Fruit fly (Drosophila melanogaster) whole organism, wandering third instar larva: Measurements from ENCODE around the gene rudhira.

Experiments
- CG32264 ChIP-seq: fragments of 200-800 bp; sonication (Bioruptor generic); optimal IDR thresholded peaks from 2 replicates; lab custom pipeline; 2016; ENCODE audit warnings: missing biosample characterization, missing genetic modification characterization
- CG9705 ChIP-seq: fragments of 200-800 bp; sonication (Bioruptor generic); optimal IDR thresholded peaks from 2 replicates; lab custom pipeline; 2018; ENCODE audit warnings: missing biosample characterization, mild to moderate bottlenecking, missing genetic modification characterization
- Dif ChIP-seq: fragments of 200-275, 200-300 bp; sonication (Bioruptor generic); optimal IDR thresholded peaks from 2 replicates; lab custom pipeline; 2018; ENCODE audit warnings: missing biosample characterization, missing genetic modification characterization; ENCODE audit not compliant: partially characterized antibody
- HLH106 ChIP-seq: fragments of 200-800 bp; optimal IDR thresholded peaks from 3 replicates; lab custom pipeline; 2019; ENCODE audit warnings: missing biosample characterization, mild to moderate bottlenecking, missing genetic modification characterization, moderate library complexity
- Hnf4 ChIP-seq: fragments of 200-800 bp; sonication (Bioruptor generic); optimal IDR thresholded peaks from 2 replicates; lab custom pipeline; 2016; ENCODE audit warnings: missing biosample characterization, mild to moderate bottlenecking, missing genetic modification characterization
- Hr78 ChIP-seq: fragments of >200 bp; optimal IDR thresholded peaks from 2 replicates; lab custom pipeline; 2017; ENCODE audit warnings: missing biosample characterization, missing genetic modification characterization
- Hr83 ChIP-seq: fragments of 200-300 bp; sonication (Bioruptor generic); optimal IDR thresholded peaks from 2 replicates; lab custom pipeline; 2016; ENCODE audit warnings: missing biosample characterization, mild to moderate bottlenecking, missing genetic modification characterization, moderate library complexity; ENCODE audit not compliant: poor library complexity, severe bottlenecking
- Jra ChIP-seq: sonication (Bioruptor generic); optimal IDR thresholded peaks from 2 replicates; lab custom pipeline; 2016; ENCODE audit warnings: missing biosample characterization, missing genetic modification characterization
- Mio ChIP-seq: sonication (Bioruptor generic); optimal IDR thresholded peaks from 2 replicates; lab custom pipeline; 2016; ENCODE audit warnings: missing biosample characterization, missing genetic modification characterization
- OdsH ChIP-seq: fragments of 200-800 bp; sonication (Bioruptor generic); optimal IDR thresholded peaks from 2 replicates; lab custom pipeline; 2016; ENCODE audit warnings: missing biosample characterization, mild to moderate bottlenecking, missing genetic modification characterization
- Rel ChIP-seq, 2 experiments: fragments of 200-800 bp; sonication (Bioruptor generic) in 1 of 2; optimal IDR thresholded peaks; 2 replicates in 1 of 2; 3 replicates in 1 of 2; lab custom pipeline; 2016 to 2019; ENCODE audit warnings: mild to moderate bottlenecking in 2 of 2, missing biosample characterization in 2 of 2, missing genetic modification characterization in 2 of 2, moderate library complexity in 1 of 2
- Sp1 ChIP-seq: fragments of 200-800 bp; sonication (Bioruptor generic); optimal IDR thresholded peaks from 3 replicates; lab custom pipeline; 2019; ENCODE audit warnings: missing biosample characterization, mild to moderate bottlenecking, missing genetic modification characterization, moderate library complexity
- br ChIP-seq: fragments of 200-800 bp; sonication (Bioruptor generic); optimal IDR thresholded peaks from 2 replicates; lab custom pipeline; 2016; ENCODE audit warnings: missing biosample characterization, missing genetic modification characterization
- dl ChIP-seq, 2 experiments: fragments of 175-275, 200-275 bp in 1 of 2; fragments of 200-275 bp in 1 of 2; sonication (Bioruptor generic); optimal IDR thresholded peaks; lab custom pipeline; 2018; ENCODE audit warnings: mild to moderate bottlenecking in 2 of 2, missing biosample characterization in 2 of 2, missing genetic modification characterization in 2 of 2, moderate library complexity in 2 of 2; ENCODE audit not compliant: partially characterized antibody in 2 of 2, insufficient read depth in 1 of 2
- dmrt93B ChIP-seq: fragments of 200-800 bp; sonication (Bioruptor generic); optimal IDR thresholded peaks from 2 replicates; lab custom pipeline; 2018; ENCODE audit warnings: missing biosample characterization, mild to moderate bottlenecking, missing genetic modification characterization
- dsf ChIP-seq: sonication (Bioruptor generic); optimal IDR thresholded peaks from 2 replicates; lab custom pipeline; 2016; ENCODE audit warnings: missing biosample characterization, missing genetic modification characterization, borderline replicate concordance
- ey ChIP-seq: fragments of 200-800 bp; sonication (Bioruptor generic); optimal IDR thresholded peaks from 2 replicates; lab custom pipeline; 2016; ENCODE audit warnings: missing biosample characterization, missing genetic modification characterization
- foxo ChIP-seq, 2 experiments: fragments of 200-800 bp; sonication (Bioruptor generic); optimal IDR thresholded peaks; 2 replicates in 1 of 2; 3 replicates in 1 of 2; lab custom pipeline; 2016 to 2017; ENCODE audit warnings: missing biosample characterization in 2 of 2, missing genetic modification characterization in 2 of 2
- fru ChIP-seq: fragments of 200-800 bp; sonication (Bioruptor generic); optimal IDR thresholded peaks from 3 replicates; lab custom pipeline; 2016; ENCODE audit warnings: missing biosample characterization, mild to moderate bottlenecking, missing genetic modification characterization
- h ChIP-seq: fragments of 200-800 bp; sonication (Bioruptor generic); optimal IDR thresholded peaks from 3 replicates; lab custom pipeline; 2016; ENCODE audit warnings: missing biosample characterization, mild to moderate bottlenecking, missing genetic modification characterization
- jim ChIP-seq: fragments of 175-275, 200-325 bp; sonication (Bioruptor generic); optimal IDR thresholded peaks from 2 replicates; lab custom pipeline; 2016; ENCODE audit warnings: missing biosample characterization, mild to moderate bottlenecking, missing genetic modification characterization
- lola ChIP-seq: fragments of >200 bp; optimal IDR thresholded peaks from 2 replicates; lab custom pipeline; 2017; ENCODE audit warnings: missing biosample characterization, missing genetic modification characterization
- psq ChIP-seq: fragments of 200-800 bp; sonication (Bioruptor generic); optimal IDR thresholded peaks from 3 replicates; lab custom pipeline; 2017; ENCODE audit warnings: missing biosample characterization, mild to moderate bottlenecking, missing genetic modification characterization, moderate library complexity
- rgr ChIP-seq: fragments of 200-800 bp; sonication (Bioruptor generic); optimal IDR thresholded peaks from 3 replicates; lab custom pipeline; 2016; ENCODE audit warnings: missing biosample characterization, mild to moderate bottlenecking, missing genetic modification characterization
- sage ChIP-seq: fragments of 200-800 bp; sonication (Bioruptor generic); optimal IDR thresholded peaks from 2 replicates; lab custom pipeline; 2016; ENCODE audit warnings: missing biosample characterization, mild to moderate bottlenecking, missing genetic modification characterization
- sv ChIP-seq: fragments of 200-800 bp; sonication (Bioruptor generic); optimal IDR thresholded peaks from 3 replicates; lab custom pipeline; 2016; ENCODE audit warnings: missing biosample characterization, missing genetic modification characterization
- tai ChIP-seq: sonication (Bioruptor generic); optimal IDR thresholded peaks from 2 replicates; lab custom pipeline; 2016; ENCODE audit warnings: missing biosample characterization, missing genetic modification characterization
- usp ChIP-seq: fragments of >200 bp; optimal IDR thresholded peaks from 2 replicates; lab custom pipeline; 2017; ENCODE audit warnings: missing biosample characterization, missing genetic modification characterization
- woc ChIP-seq: sonication (Bioruptor generic); optimal IDR thresholded peaks from 2 replicates; lab custom pipeline; 2016; ENCODE audit warnings: missing biosample characterization, mild to moderate bottlenecking, missing genetic modification characterization

Gene rudhira

DNA sequence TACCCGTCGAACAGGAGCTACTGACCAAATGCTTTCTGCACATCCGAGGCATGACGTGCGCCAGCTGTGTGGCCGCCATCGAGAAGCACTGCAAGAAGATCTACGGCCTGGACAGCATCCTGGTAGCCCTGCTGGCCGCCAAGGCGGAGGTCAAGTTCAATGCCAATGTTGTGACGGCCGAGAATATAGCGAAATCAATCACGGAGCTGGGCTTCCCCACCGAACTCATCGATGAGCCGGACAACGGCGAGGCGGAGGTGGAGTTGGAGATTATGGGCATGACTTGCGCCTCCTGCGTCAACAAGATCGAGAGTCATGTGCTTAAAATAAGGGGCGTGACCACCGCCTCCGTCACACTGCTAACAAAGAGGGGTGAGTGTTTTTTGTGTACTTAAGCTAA lies 39.3 kb downstream of the rudhira start:
- TF ChIP-seq Rel (GFP tag; optimal IDR thresholded peaks at IDR 0.05; lab: Kevin White, UChicago) (no peak), Rel (tag; optimal IDR thresholded peaks at IDR 0.05; lab: Kevin White, UChicago) (peak; percentile 86), CG9705 (no peak)

DNA sequence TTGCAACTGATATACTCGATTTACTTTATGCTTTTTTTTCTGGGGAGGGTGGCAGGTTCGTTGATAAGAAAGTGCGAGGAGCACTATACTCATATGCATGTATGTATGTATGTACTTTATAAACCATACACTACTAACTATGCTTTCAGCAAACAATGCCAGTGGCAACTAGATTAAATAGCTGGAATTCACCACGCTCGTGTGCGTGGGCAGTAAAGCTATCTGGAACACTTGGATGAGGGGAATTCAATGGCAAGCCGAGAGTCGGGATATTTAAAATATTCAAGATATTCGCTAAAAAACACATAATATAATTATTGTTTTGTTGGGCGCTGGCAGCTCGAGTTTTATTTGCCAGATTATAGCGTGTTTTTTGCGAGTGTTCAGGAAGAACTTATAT lies 40.2 kb downstream of the rudhira start:
- no peak for TF ChIP-seq rgr (GFP tag; lab: Kevin White, UChicago)

DNA sequence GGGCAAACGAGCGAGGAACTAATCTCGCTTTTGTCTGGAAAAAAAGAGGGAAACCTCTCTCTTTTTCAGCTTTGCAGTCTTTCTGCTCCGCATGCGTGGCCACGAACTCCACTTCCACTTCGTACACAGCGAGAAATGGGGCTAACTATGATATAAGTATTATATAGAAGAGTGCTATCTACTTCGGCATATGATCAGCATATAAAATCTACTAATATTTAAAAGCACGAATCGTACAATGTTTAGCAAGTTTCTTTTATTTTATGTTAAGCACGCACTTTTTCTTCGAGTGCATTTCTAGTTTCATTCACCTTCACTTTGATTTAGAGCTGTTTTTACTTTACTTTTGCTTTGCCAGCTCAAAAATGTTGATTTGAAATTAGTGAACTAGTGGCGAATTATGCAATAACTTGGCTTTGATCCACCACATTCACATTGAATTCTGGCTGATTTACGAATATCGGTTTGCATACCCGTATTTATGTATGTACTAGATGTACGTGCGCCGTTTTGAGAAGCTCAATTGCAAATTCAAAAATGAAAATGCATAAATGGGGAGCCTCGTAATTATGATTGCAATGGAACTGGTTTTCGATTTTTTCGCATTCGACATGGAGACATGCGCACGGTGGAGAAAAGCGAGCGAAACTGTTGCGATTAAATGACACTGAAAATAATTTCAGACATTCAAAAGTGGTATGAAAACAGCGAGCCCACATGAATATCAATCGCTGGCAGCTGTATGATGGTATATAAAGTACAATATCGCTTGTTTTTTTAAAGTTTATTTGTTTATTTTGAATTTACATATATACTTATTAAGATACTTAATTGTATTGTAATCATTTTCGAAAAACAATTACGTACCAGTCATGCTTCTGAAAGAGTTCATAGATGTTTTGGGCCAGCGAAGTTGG lies 41.1 kb downstream of the rudhira start:
- TF ChIP-seq Hr83: peak; percentile 48
- TF ChIP-seq OdsH (GFP tag; lab: Kevin White, UChicago): peak; percentile 64
- TF ChIP-seq h (GFP tag; lab: Kevin White, UChicago): peak; percentile 81
- TF ChIP-seq Mio (GFP tag; lab: Kevin White, UChicago): no peak
- no peak for TF ChIP-seq usp (GFP tag; lab: Kevin White, UChicago)
- TF ChIP-seq dl (GFP tag; optimal IDR thresholded peaks at IDR 0.05; lab: Kevin White, UChicago; ENCODE audit: insufficient read depth in 1 of 2, partially characterized antibody in 2 of 2): no peak
- peak; percentile 47 for TF ChIP-seq sage (GFP tag; lab: Kevin White, UChicago)
- TF ChIP-seq woc (GFP tag; lab: Kevin White, UChicago): peak; percentile 56
- no peak for TF ChIP-seq jim
- peak; percentile 62 for TF ChIP-seq sv (GFP tag; lab: Kevin White, UChicago)
- peak; percentile 52 for TF ChIP-seq psq (GFP tag; lab: Kevin White, UChicago)
- peak in 1 of 2 experiments; percentile 85 for TF ChIP-seq foxo (GFP tag; optimal IDR thresholded peaks at IDR 0.05; lab: Kevin White, UChicago)
- TF ChIP-seq Hnf4 (GFP tag; lab: Kevin White, UChicago): peak; percentile 75
- TF ChIP-seq lola (GFP tag; lab: Kevin White, UChicago): no peak
- TF ChIP-seq CG9705: peak; percentile 15
- peak; percentile 87 for TF ChIP-seq HLH106 (tag; lab: Kevin White, UChicago)
- peak; percentile 78 for TF ChIP-seq rgr (GFP tag; lab: Kevin White, UChicago)
- peak; percentile 80 for TF ChIP-seq br
- peak; percentile 12 for TF ChIP-seq Jra
- peak; percentile 83 for TF ChIP-seq Sp1 (GFP tag; lab: Kevin White, UChicago)
- TF ChIP-seq CG32264: peak; percentile 64
- TF ChIP-seq dmrt93B (GFP tag; lab: Kevin White, UChicago): peak; percentile 61
- peak; percentile 34 for TF ChIP-seq Rel (GFP tag; optimal IDR thresholded peaks at IDR 0.05; lab: Kevin White, UChicago)
- peak; percentile 45 for TF ChIP-seq Rel (tag; optimal IDR thresholded peaks at IDR 0.05; lab: Kevin White, UChicago)
- TF ChIP-seq fru (GFP tag; lab: Kevin White, UChicago): peak; percentile 83
- no peak for TF ChIP-seq Dif (GFP tag; lab: Kevin White, UChicago)
- TF ChIP-seq ey (GFP tag; lab: Kevin White, UChicago): peak; percentile 62

DNA sequence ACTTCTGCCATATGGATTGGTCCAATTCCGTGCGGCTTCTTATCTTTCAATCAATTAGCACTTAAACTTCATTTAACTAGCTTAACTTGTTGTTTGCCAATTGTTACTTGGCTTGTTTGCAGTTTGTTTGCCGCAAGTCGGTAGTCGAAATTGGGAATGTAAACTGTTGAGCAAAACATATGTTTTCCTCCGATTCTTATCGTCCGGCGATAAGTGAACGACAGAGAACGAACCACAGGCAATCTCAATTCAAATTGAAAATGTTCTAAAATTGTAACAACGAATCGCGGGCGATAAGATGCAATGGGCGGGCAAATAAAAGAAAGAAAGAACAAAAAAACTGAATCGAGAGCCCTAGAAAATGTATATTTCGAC lies 41.7 kb downstream of the rudhira start:
- no peak for TF ChIP-seq fru (GFP tag; lab: Kevin White, UChicago)
- no peak for TF ChIP-seq dmrt93B (GFP tag; lab: Kevin White, UChicago)
- no peak for TF ChIP-seq Hr78 (GFP tag; lab: Kevin White, UChicago)
- no peak for TF ChIP-seq h (GFP tag; lab: Kevin White, UChicago)
- no peak for TF ChIP-seq psq (GFP tag; lab: Kevin White, UChicago)
- no peak for TF ChIP-seq dsf (GFP tag; lab: Kevin White, UChicago)
- TF ChIP-seq Jra: no peak
- TF ChIP-seq, all 38 proteins: peak for 0

DNA sequence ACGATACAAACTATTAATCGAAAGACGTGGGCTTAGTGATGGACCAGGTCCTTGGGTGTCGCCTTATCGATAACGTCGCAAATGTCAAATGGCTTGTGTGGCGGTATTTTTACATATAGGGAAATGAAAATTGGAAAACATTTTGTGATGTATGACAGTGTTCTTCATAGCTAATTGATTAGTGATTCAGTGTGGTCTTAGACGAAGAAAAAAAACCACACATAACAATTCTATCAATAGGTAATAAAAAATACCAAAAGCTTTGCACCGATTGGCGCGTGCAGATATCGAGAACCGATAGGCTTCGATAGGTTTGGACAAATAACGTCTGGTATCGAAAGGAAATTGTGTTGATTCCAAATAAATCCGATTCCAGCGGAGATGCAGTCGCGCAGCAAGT lies 52.2 kb downstream of the rudhira start, which contains the start of the genes Nrd1 and CG1847:
Nrd1 (minus strand) TSS at position 28 of the 400 bp plus-strand sequence.
CG1847 (plus strand) TSS at position 305 of the 400 bp plus-strand sequence.
- no peak for TF ChIP-seq psq (GFP tag; lab: Kevin White, UChicago)
- no peak for TF ChIP-seq CG32264
- TF ChIP-seq tai: no peak
- TF ChIP-seq HLH106 (tag; lab: Kevin White, UChicago): no peak
